Fruit fly (Drosophila melanogaster): ENCODE data around the gene CG12219.
A peak's percentile ranks its signal among the peaks of the same experiment; 100 is the strongest.

The CG12219 gene

DNA sequence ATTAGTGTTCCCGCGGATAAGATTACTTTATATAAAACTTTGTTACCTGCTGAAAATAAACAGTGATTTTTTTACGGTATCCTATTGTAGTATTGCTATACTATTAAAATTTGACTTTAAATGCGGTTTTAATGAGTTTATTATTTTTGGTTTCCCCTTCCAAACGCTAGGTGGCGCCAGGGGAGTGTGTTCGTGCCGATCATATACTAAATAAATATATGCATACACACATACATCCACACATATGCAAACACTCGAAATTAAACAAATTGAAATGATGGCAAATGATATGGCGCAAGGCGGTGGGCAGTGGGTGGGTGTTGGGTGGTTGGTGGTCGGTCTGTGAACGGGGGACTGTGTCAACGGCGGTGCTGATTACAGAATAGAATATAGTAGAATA, 47.4 kb downstream of the CG12219 start (continued):
- TF ChIP-seq chinmo (GFP tag; IDR thresholded peaks at IDR 0.05; ENCODE audit: partially characterized antibody) = 0 out of 4 replicates have a peak, but pooled peaks have one; percentile 38
- no peak for TF ChIP-seq HLH3B (GFP tag; IDR thresholded peaks at IDR 0.05)
- TF ChIP-seq Med (GFP tag) = peak; percentile 81
- TF ChIP-seq CG2678 (tag; optimal IDR thresholded peaks at IDR 0.05) = peak; percentile 20
- no peak for TF ChIP-seq NK7.1 (GFP tag; optimal IDR thresholded peaks at IDR 0.05)
- TF ChIP-seq ci (GFP tag; IDR thresholded peaks at IDR 0.05) = 0 out of 3 replicates have a peak, but pooled peaks have one; percentile 27
- no peak for TF ChIP-seq Sox100B (GFP tag; optimal IDR thresholded peaks at IDR 0.05)
- peak; percentile 16 for TF ChIP-seq fd3F (GFP tag; optimal IDR thresholded peaks at IDR 0.05)
- no peak for TF ChIP-seq Antp (GFP tag; optimal IDR thresholded peaks at IDR 0.05)
- no peak for TF ChIP-seq CG4854 (GFP tag; optimal IDR thresholded peaks at IDR 0.05)
- no peak for TF ChIP-seq ken (GFP tag; IDR thresholded peaks at IDR 0.05)
- no peak for TF ChIP-seq CG2120 (GFP tag; optimal IDR thresholded peaks at IDR 0.05)
- TF ChIP-seq da (GFP tag; optimal IDR thresholded peaks at IDR 0.05) = no peak
- no peak for TF ChIP-seq CG10959 (GFP tag; IDR thresholded peaks at IDR 0.05)
- TF ChIP-seq B-H1 (GFP tag; IDR thresholded peaks at IDR 0.05) = no peak
- TF ChIP-seq Nf-YA (GFP tag; IDR thresholded peaks at IDR 0.05) = no peak
- no peak for TF ChIP-seq row (GFP tag; IDR thresholded peaks at IDR 0.05)
- 0 out of 2 replicates have a peak, but pooled peaks have one; percentile 49 for TF ChIP-seq CG11696 (GFP tag; IDR thresholded peaks at IDR 0.05)
- no peak for TF ChIP-seq unc-4 (GFP tag; IDR thresholded peaks at IDR 0.05; ENCODE audit: partially characterized antibody)
- no peak for TF ChIP-seq CG8359 (GFP tag; optimal IDR thresholded peaks at IDR 0.05; ENCODE audit: borderline replicate concordance)
- TF ChIP-seq vvl (GFP tag; IDR thresholded peaks at IDR 0.05) = no peak
- no peak for TF ChIP-seq CG32772 (GFP tag; IDR thresholded peaks at IDR 0.05)
- TF ChIP-seq nerfin-2 (GFP tag; IDR thresholded peaks at IDR 0.05; ENCODE audit: partially characterized antibody) = no peak
- TF ChIP-seq Doc2 (GFP tag; IDR thresholded peaks at IDR 0.05) = no peak
- no peak for TF ChIP-seq Dip2 (GFP tag; IDR thresholded peaks at IDR 0.05)
- TF ChIP-seq CG12071 (GFP tag; optimal IDR thresholded peaks at IDR 0.05) = peak; percentile 16
- TF ChIP-seq CG12391 (tag; optimal IDR thresholded peaks at IDR 0.05) = no peak
- no peak for TF ChIP-seq CG4328 (GFP tag; optimal IDR thresholded peaks at IDR 0.05)
- TF ChIP-seq CG6813 (GFP tag; optimal IDR thresholded peaks at IDR 0.05) = peak; percentile 8
- TF ChIP-seq Meics (GFP tag; optimal IDR thresholded peaks at IDR 0.05) = no peak
- TF ChIP-seq CG14965 (GFP tag; optimal IDR thresholded peaks at IDR 0.05; ENCODE audit: borderline replicate concordance) = peak; percentile 91
- no peak for TF ChIP-seq ash1 (GFP tag; optimal IDR thresholded peaks at IDR 0.05)
- peak; percentile 11 for TF ChIP-seq CG7987 (GFP tag; optimal IDR thresholded peaks at IDR 0.05)
- no peak for TF ChIP-seq jing (GFP tag; optimal IDR thresholded peaks at IDR 0.05)
- no peak for TF ChIP-seq dati (GFP tag; IDR thresholded peaks at IDR 0.05)
- peak; percentile 44 for TF ChIP-seq HHEX (GFP tag; optimal IDR thresholded peaks at IDR 0.05)
- TF ChIP-seq CG3281 (GFP tag; optimal IDR thresholded peaks at IDR 0.05) = peak; percentile 5
- no peak for TF ChIP-seq prd (optimal IDR thresholded peaks at IDR 0.05)
- no peak for TF ChIP-seq prd (GFP tag; IDR thresholded peaks at IDR 0.05)
- TF ChIP-seq CG6254 (GFP tag; optimal IDR thresholded peaks at IDR 0.05) = no peak
- TF ChIP-seq CG2875 (GFP tag; optimal IDR thresholded peaks at IDR 0.05) = peak; percentile 6
- no peak for TF ChIP-seq D19A (tag; optimal IDR thresholded peaks at IDR 0.05)
- no peak for TF ChIP-seq eyg (GFP tag; optimal IDR thresholded peaks at IDR 0.05)
- no peak for TF ChIP-seq Mad (GFP tag; optimal IDR thresholded peaks at IDR 0.05)
- no peak for TF ChIP-seq crc (GFP tag; optimal IDR thresholded peaks at IDR 0.05)
- TF ChIP-seq z (GFP tag; IDR thresholded peaks at IDR 0.05) = no peak
- TF ChIP-seq CG1024 (GFP tag; IDR thresholded peaks at IDR 0.05) = 0 out of 2 replicates have a peak, but pooled peaks have one; percentile 11
- no peak for TF ChIP-seq CG8924 (tag; optimal IDR thresholded peaks at IDR 0.05)
- TF ChIP-seq Lhr (GFP tag; optimal IDR thresholded peaks at IDR 0.05) = no peak
- TF ChIP-seq sens (GFP tag) = peak; percentile 83
- no peak for TF ChIP-seq ham (GFP tag; IDR thresholded peaks at IDR 0.05)
